Worm (Caenorhabditis elegans): ENCODE data around the gene F53F4.4.

Gene F53F4.4

ce11 chrV:13565197-13565596 is 28.0 kb upstream of the F53F4.4 start (continued):
- TF ChIP-seq ZK337.2 (GFP tag; IDR thresholded peaks at IDR 0.05) (no peak), spr-1 (tag; optimal IDR thresholded peaks at IDR 0.05) (peak; percentile 69), F49E8.2 (tag; optimal IDR thresholded peaks at IDR 0.05; ENCODE audit: borderline replicate concordance) (no peak), daf-12 (tag; optimal IDR thresholded peaks at IDR 0.05) (no peak), mxl-2 (GFP tag; conservative IDR thresholded peaks at IDR 0.05) (no peak), unc-62 (GFP tag; optimal IDR thresholded peaks at IDR 0.05 in 1 of 2) (peak in 1 of 2 experiments; percentile 80), unc-62 (tag; optimal IDR thresholded peaks at IDR 0.05) (no peak), ces-1 (GFP tag; optimal IDR thresholded peaks at IDR 0.05) (no peak), R02D3.7 (tag; optimal IDR thresholded peaks at IDR 0.05) (no peak), F44E2.7 (GFP tag; IDR thresholded peaks at IDR 0.05) (no peak), mxl-3 (GFP tag; optimal IDR thresholded peaks at IDR 0.05) (peak; percentile 75), zip-11 (GFP tag; IDR thresholded peaks at IDR 0.05) (no peak)

ce11 chrV:13565781-13566180 is 27.4 kb upstream of the F53F4.4 start, which contains the start of gene slrp-1:
slrp-1 (plus strand) TSS chrV:13565863.
- TF ChIP-seq ZK546.5 (tag; optimal IDR thresholded peaks at IDR 0.05), result no peak
- no peak for TF ChIP-seq zip-2 (tag; optimal IDR thresholded peaks at IDR 0.05)
- TF ChIP-seq Y48G9A.11 (GFP tag; IDR thresholded peaks at IDR 0.05), result 0 out of 2 replicates have a peak, but pooled peaks have one; percentile 58

ce11 chrV:13566967-13567366 is 26.2 kb upstream of the F53F4.4 start:
- TF ChIP-seq mxl-2 (GFP tag; conservative IDR thresholded peaks at IDR 0.05), result 0 out of 2 replicates have a peak, but pooled peaks have one; percentile 21
- peak; percentile 69 for TF ChIP-seq lin-38 (GFP tag; IDR thresholded peaks at IDR 0.05)
- TF ChIP-seq dve-1 (tag; optimal IDR thresholded peaks at IDR 0.05; ENCODE audit: insufficient read depth), result peak; percentile 36
- TF ChIP-seq hlh-11 (tag; optimal IDR thresholded peaks at IDR 0.05), result peak; percentile 30
- peak; percentile 74; the same call in 1 of the 2 replicates for TF ChIP-seq T26A8.4 (GFP tag; IDR thresholded peaks at IDR 0.05)
- TF ChIP-seq Y105C5A.15 (GFP tag; IDR thresholded peaks at IDR 0.05), result no peak
- peak; percentile 45 for TF ChIP-seq mes-2 (tag; optimal IDR thresholded peaks at IDR 0.05; ENCODE audit: poor library complexity, severe bottlenecking)
- no peak for TF ChIP-seq daf-16 (GFP tag; optimal IDR thresholded peaks at IDR 0.05)
- TF ChIP-seq daf-16 (tag; optimal IDR thresholded peaks at IDR 0.05), result peak; percentile 25
- no peak for TF ChIP-seq snpc-1.2 (GFP tag; IDR thresholded peaks at IDR 0.05)
- TF ChIP-seq nhr-48 (tag; optimal IDR thresholded peaks at IDR 0.05), result peak; percentile 31
- TF ChIP-seq spr-3 (GFP tag; optimal IDR thresholded peaks at IDR 0.05), result peak; percentile 7
- 0 out of 2 replicates have a peak, but pooled peaks have one; percentile 32 for TF ChIP-seq php-3 (GFP tag; IDR thresholded peaks at IDR 0.05)
- peak; percentile 65 for TF ChIP-seq ama-1 (optimal IDR thresholded peaks at IDR 0.05)
- peak; percentile 46; the same call in 1 of the 2 replicates for TF ChIP-seq tra-1 (GFP tag; IDR thresholded peaks at IDR 0.05)
- peak; percentile 23; the same call in 1 of the 2 replicates for TF ChIP-seq nhr-42 (GFP tag; IDR thresholded peaks at IDR 0.05)
- TF ChIP-seq Y75B8A.6 (GFP tag; IDR thresholded peaks at IDR 0.05), result no peak
- no peak for TF ChIP-seq nhr-237 (tag; optimal IDR thresholded peaks at IDR 0.05)
- TF ChIP-seq nhr-41 (GFP tag; IDR thresholded peaks at IDR 0.05), result no peak
- no peak for TF ChIP-seq Y48G9A.11 (GFP tag; IDR thresholded peaks at IDR 0.05)
- peak; percentile 32; the same call in 1 of the 2 replicates for TF ChIP-seq mdt-29 (GFP tag; IDR thresholded peaks at IDR 0.05)
- 0 out of 2 replicates have a peak, but pooled peaks have one; percentile 64 for TF ChIP-seq saeg-2 (GFP tag; IDR thresholded peaks at IDR 0.05)
- TF ChIP-seq D1046.2 (GFP tag; IDR thresholded peaks at IDR 0.05), result 0 out of 2 replicates have a peak, but pooled peaks have one; percentile 9
- TF ChIP-seq aha-1 (tag), result peak; percentile 88
- TF ChIP-seq unc-62 (GFP tag; optimal IDR thresholded peaks at IDR 0.05 in 1 of 2), result peak in 1 of 2 experiments; percentile 22
- no peak for TF ChIP-seq unc-62 (tag; optimal IDR thresholded peaks at IDR 0.05)
- TF ChIP-seq dmd-6 (GFP tag; IDR thresholded peaks at IDR 0.05), result 0 out of 2 replicates have a peak, but pooled peaks have one; percentile 42
- peak in 1 of 2 experiments; percentile 14 for TF ChIP-seq lsy-2 (tag; optimal IDR thresholded peaks at IDR 0.05)
- TF ChIP-seq fkh-10 (GFP tag; optimal IDR thresholded peaks at IDR 0.05), result no peak
- peak; percentile 23 for TF ChIP-seq nhr-102 (tag; optimal IDR thresholded peaks at IDR 0.05)
- TF ChIP-seq T20F7.1 (GFP tag; optimal IDR thresholded peaks at IDR 0.05), result peak; percentile 40
